Worm (Caenorhabditis elegans): ENCODE results near the gene F21D5.7.

ce11 chrIV:8723720-8724119 is 19.8 kb downstream of the F21D5.7 start, which contains the start of gene F21D5.9:
- TF ChIP-seq elt-1 (tag; optimal IDR thresholded peaks at IDR 0.05), result no peak
- TF ChIP-seq lin-11 (tag; optimal IDR thresholded peaks at IDR 0.05), result no peak
- no peak for TF ChIP-seq lin-13 (GFP tag; optimal IDR thresholded peaks at IDR 0.05)
- no peak for TF ChIP-seq zag-1 (tag; optimal IDR thresholded peaks at IDR 0.05)
- TF ChIP-seq nhr-77 (tag; optimal IDR thresholded peaks at IDR 0.05), result no peak

Measured in whole organism, L2 larva.